Worm (Caenorhabditis elegans) whole organism, midembryonic: ENCODE data around the gene M03D4.3.

Experiments
- T22C8.4 ChIP-seq: fragments of 200-800 bp; sonication (Bioruptor generic); IDR thresholded peaks from 2 replicates; pipeline ENCODE4 v1.3.6; 2022; ENCODE audit warnings: missing genetic modification characterization, missing compliant biosample characterization
- flt-1 ChIP-seq: fragments of 200-800 bp; sonication (Bioruptor generic); IDR thresholded peaks from 2 replicates; pipeline ENCODE4 v1.3.6; 2022; ENCODE audit warnings: missing genetic modification characterization, missing compliant biosample characterization
- klf-2 ChIP-seq: fragments of 200-800 bp; sonication (Bioruptor generic); conservative IDR thresholded peaks from 2 replicates; pipeline ENCODE4 v1.3.6; 2022; ENCODE audit warnings: missing genetic modification reagents, missing genetic modification characterization, missing compliant biosample characterization
- med-1 ChIP-seq: sonication (generic microtip); optimal IDR thresholded peaks from 2 replicates; lab custom pipeline; 2017; ENCODE audit warnings: missing genetic modification characterization, mild to moderate bottlenecking, missing compliant biosample characterization, antibody characterized with exemption, missing genetic modification reagents; ENCODE audit not compliant: insufficient read depth
- ref-1 ChIP-seq: fragments of 200-800 bp; sonication (Bioruptor generic); conservative IDR thresholded peaks from 2 replicates; pipeline ENCODE4 v1.3.6; 2022; ENCODE audit warnings: missing genetic modification reagents, missing genetic modification characterization, missing compliant biosample characterization
- tab-1 ChIP-seq: fragments of 200-800 bp; sonication (Bioruptor generic); IDR thresholded peaks from 2 replicates; pipeline ENCODE4 v1.3.6; 2022; ENCODE audit warnings: missing genetic modification characterization, missing compliant biosample characterization
- ztf-29 ChIP-seq: fragments of 200-800 bp; sonication (Bioruptor generic); IDR thresholded peaks from 2 replicates; pipeline ENCODE4 v1.3.6; 2022; ENCODE audit warnings: missing genetic modification reagents, missing genetic modification characterization, missing compliant biosample characterization

- no peak for TF ChIP-seq flt-1 (GFP tag; lab: Robert Waterston, UW)
- TF ChIP-seq tab-1 (GFP tag; lab: Robert Waterston, UW), result no peak
- no peak for TF ChIP-seq klf-2 (GFP tag; lab: Robert Waterston, UW)
- no peak for TF ChIP-seq ref-1
- TF ChIP-seq ztf-29, result no peak
- no peak for TF ChIP-seq med-1 (GFP tag; lab: Kevin White, UChicago)
- TF ChIP-seq T22C8.4, result no peak
These were observed 25.7 kb downstream of the M03D4.3 start for ce11 chrIV:6086479-6086878.
